Worm (Caenorhabditis elegans): ENCODE measurements around the gene ugt-62.

ugt-62 gene

DNA sequence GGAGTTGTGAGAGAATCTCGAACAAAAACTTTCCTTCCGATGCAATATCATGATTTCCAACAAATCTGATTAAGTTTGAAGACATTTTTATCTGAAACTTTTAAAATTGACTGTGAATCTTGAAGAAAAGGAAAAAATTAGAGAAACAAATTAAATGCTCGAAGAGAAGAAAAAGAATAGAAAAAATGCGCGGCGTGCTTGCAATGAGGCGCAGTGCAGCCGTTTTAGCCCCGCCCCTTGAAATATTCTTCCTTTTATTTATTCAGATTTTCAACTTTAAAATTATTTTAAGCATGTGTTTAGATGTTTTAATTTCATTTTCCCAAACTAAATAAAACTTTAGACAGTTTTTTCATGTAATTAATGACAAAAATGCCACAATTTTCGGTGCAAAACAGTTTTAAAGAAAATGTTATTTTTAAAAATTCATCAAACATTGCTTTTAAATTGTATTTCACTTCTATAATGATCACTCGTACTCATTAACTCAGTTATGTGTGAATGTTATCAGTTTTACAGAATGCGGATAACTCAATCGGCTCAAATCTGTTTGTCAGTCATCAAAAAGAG is 2.0 kb upstream of the ugt-62 start, which contains the start of the genes mrps-34 and cisd-3.1:
mrps-34 (minus strand) TSS at position 91 of the 570 bp plus-strand sequence.
cisd-3.1 (plus strand) TSS at position 520 of the 570 bp plus-strand sequence.
- no peak for TF ChIP-seq unc-62 (GFP tag; optimal IDR thresholded peaks at IDR 0.05)

DNA sequence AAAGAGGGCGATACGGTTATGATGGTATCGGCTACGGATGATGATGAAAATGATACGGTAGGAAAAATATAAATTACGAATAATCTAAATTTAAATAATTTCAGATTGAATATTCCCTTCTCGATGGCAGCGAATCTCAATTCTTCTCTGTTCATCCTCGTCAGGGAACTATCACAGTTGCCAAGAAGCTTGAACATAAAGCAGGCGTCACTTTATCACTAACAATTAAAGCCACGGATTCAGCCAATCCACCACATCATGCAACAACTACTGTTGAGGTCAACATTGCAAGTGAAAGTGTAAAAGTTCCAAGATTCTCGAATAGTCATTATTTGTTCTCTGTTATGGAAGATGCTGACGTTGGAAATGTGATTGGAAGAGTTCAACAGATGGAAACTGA is 9.5 kb downstream of the ugt-62 start:
- no peak for TF ChIP-seq unc-62 (GFP tag; optimal IDR thresholded peaks at IDR 0.05)

- TF ChIP-seq unc-62 (GFP tag; optimal IDR thresholded peaks at IDR 0.05), result no peak
These were observed 14.4 kb downstream of the ugt-62 start for ce11 chrIII:4525998-4526397.

DNA sequence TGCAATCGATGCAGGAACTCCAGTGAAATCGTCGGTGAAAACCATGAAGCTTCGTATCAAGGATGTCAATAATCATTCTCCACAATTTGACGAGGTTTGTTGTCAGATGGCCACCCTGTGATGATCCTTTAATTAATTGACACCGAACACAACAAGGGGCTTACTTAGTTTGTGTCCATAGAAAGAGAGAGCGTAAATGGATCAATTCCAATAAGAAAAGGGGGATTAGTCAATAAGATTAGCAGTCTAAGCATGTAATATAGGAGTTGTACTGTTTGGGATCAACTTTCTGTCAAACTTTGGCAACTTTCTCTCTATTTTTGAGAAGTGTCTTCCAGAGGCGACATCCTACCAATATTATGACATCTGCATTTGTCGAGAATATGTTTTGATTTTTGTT is 16.4 kb downstream of the ugt-62 start:
- TF ChIP-seq unc-62 (GFP tag; optimal IDR thresholded peaks at IDR 0.05), result no peak

- TF ChIP-seq unc-62 (GFP tag; optimal IDR thresholded peaks at IDR 0.05), result no peak
These were observed 17.0 kb downstream of the ugt-62 start for ce11 chrIII:4523411-4523810.

DNA sequence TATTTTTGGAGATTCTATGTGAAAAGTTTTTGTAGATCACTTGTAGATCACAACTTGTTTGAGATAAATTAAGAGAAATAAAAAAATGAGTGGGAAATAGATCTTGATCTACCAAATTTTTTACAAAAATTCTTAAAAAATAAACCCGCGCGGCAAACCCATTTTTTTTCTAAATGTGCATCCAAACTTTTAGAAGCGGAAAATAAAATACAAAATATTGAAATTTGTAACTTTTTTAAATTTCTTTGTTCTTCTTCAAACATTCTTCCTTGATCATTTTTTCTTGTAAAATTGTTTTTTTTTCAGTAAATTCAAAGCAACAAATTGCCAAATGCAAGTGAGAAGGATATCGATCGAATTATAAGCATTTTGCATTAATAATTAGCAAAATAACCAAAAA is 20.4 kb downstream of the ugt-62 start, which contains the start of gene cdh-4:
cdh-4 (plus strand) TSS at position 301 of the 400 bp plus-strand sequence.
- no peak for TF ChIP-seq unc-62 (GFP tag; optimal IDR thresholded peaks at IDR 0.05)

- TF ChIP-seq unc-62 (GFP tag; optimal IDR thresholded peaks at IDR 0.05), result no peak
These were observed 21.0 kb downstream of the ugt-62 start for ce11 chrIII:4519410-4519809.

- TF ChIP-seq unc-62 (GFP tag; optimal IDR thresholded peaks at IDR 0.05), result no peak
These were observed 22.6 kb downstream of the ugt-62 start for ce11 chrIII:4517781-4518180.

ce11 chrIII:4515173-4515572 is 25.2 kb downstream of the ugt-62 start:
- no peak for TF ChIP-seq unc-62 (GFP tag; optimal IDR thresholded peaks at IDR 0.05)

DNA sequence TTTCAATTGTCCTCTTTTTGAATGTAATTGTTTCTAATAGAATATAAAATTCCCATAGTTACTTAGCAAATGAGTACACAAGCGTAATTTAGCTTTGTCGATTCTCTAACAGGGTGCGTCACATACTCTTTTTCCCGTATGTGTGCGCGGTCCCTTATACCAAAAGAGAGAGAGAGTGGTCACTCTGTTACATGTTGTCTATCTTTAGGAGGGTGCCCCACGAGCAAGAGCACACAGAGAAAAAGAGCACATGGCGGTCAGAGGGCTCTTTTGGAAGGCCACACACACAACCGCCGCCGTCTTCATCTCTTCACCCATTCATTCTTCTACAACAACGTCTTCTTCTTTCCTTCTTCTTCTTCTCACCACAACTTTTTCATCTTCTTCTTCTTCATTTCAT is 26.5 kb downstream of the ugt-62 start:
- no peak for TF ChIP-seq unc-62 (GFP tag; optimal IDR thresholded peaks at IDR 0.05)

DNA sequence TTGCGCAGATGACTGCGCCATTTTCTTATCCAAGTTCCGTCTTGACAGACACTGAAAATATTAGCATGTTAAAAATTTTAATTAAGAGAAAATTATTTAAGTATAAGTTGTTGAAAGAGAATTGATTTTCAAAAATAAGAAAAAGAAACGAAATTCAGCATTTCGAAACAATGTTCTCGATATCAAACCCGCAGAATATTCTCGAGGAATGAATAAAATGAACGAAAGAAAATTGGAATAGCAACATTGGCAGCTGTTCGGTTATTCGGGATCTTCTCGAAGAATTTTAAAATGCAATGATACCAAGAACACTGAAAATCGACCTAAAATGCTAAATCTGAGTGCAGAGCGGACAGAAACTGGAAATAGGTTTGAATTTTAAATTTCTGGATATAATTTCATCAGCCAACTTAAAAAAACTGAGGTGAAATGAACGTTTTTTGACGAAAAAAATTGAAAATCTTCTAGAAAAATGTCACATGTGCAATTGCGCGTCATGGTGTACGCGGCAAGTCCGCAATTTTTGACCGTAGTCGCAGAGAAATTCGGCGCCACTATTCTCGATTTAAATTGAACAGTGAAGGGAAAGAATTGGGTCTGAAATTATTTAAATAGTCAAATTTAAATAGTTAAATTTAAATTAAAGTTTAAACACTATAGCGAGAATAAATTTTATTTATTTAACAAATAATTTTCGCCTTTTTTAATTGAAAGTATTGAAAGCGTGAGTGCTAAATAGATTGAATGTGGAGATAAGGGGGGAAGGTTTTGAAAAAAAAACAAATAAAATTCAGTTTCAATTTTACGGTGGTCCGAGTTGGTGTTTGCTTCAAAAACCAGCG is 32.1 kb downstream of the ugt-62 start, which contains the start of the genes cct-5 and F25F2.1:
cct-5 (minus strand) TSS at position 51 of the 842 bp plus-strand sequence.
F25F2.1 (plus strand) TSS at position 792 of the 842 bp plus-strand sequence.
- no peak for TF ChIP-seq unc-62 (GFP tag; optimal IDR thresholded peaks at IDR 0.05)

DNA sequence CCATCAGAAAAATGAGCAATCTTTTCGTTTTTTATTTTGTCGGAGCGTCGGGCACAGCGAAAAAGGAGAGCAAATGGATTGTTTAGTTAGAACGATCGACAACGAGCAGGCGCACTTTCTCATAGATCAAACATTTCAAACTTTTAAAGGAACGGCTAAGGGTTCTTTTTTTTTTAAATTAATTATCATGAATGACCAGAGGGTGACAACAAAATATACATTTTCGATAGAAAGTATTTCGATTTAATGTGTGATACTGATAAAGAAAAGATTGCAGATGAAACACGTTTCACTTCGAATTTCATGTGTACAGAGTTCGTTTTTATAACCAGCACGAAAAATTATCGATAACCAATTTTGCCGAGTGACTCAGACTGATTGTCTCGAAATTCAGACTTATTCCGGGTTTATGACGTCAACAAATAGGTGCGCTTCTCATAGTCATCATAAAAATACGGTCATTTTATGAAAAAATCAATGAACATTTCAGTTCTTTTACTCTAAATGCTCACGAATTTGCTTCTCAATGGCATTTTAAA is 33.8 kb downstream of the ugt-62 start:
- TF ChIP-seq unc-62 (GFP tag; optimal IDR thresholded peaks at IDR 0.05), result no peak

- no peak for TF ChIP-seq unc-62 (GFP tag; optimal IDR thresholded peaks at IDR 0.05)
These were observed 34.3 kb downstream of the ugt-62 start for ce11 chrIII:4506140-4506539.

DNA sequence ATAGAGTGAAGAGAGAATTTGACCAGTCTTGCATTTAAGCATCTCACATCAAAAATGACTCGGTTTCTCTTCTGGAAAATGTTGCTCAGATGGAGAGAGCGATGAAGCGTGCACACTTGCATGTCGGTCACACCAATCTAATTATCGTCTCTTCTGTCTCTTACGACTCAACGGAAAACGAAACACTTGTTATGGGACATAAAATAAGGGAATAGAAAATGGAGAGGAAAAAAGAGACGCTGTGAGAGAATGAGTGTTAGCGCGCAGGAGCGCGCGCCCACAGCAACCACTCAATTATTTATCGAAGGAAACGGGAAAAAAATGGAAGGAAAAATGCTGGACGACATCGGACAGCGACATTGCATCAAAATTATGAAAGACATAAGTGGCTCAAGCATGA is 34.7 kb downstream of the ugt-62 start:
- no peak for TF ChIP-seq unc-62 (GFP tag; optimal IDR thresholded peaks at IDR 0.05)

DNA sequence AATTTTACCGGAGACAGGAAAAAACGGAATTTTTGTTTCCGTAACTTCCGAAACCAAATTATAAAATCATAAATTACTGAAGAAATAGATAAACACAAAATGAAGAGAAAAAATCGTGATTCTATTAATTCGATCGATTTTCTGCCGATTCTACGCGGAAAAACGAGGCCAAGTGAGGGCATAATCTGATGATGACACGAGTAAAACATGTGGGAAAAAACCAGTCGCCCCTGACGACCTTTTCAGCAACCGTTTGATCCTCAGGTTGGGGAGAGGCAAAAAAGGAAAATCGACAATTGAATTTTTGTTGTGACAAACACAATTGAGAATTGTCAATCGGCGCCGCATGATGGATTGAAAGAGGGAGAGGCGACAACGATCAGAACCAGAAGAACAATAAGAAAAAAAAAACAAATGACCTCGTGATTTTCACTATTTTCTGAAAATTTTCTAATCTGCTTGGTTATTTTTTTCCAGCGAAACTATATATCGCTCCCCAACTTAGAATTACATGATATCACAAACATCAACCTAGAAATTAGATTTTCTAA is 35.4 kb downstream of the ugt-62 start:
- no peak for TF ChIP-seq unc-62 (GFP tag; optimal IDR thresholded peaks at IDR 0.05)

- no peak for TF ChIP-seq unc-62 (GFP tag; optimal IDR thresholded peaks at IDR 0.05)
These were observed 36.1 kb downstream of the ugt-62 start for ce11 chrIII:4504358-4504757.

All from whole organism, dauer.